Fruit fly (Drosophila melanogaster): ENCODE results near the gene MED20.

MED20 gene

dm6 chr2L:8081640-8082485 is 9.2 kb upstream of the MED20 start (continued):
- peak; percentile 90 for TF ChIP-seq CG17829 (tag; optimal IDR thresholded peaks at IDR 0.05)
- TF ChIP-seq nerfin-1 (tag; optimal IDR thresholded peaks at IDR 0.05): peak; percentile 58
- TF ChIP-seq ci (GFP tag; IDR thresholded peaks at IDR 0.05): peak; percentile 88
- TF ChIP-seq HmgD (GFP tag; optimal IDR thresholded peaks at IDR 0.05): no peak
- no peak for TF ChIP-seq pita (GFP tag; optimal IDR thresholded peaks at IDR 0.05)
- TF ChIP-seq CG12391 (tag; optimal IDR thresholded peaks at IDR 0.05): peak; percentile 91
- 0 out of 3 replicates have a peak, but pooled peaks have one; percentile 35 for TF ChIP-seq C15 (GFP tag; IDR thresholded peaks at IDR 0.05)
- TF ChIP-seq sisA (GFP tag; IDR thresholded peaks at IDR 0.05): peak; percentile 87
- TF ChIP-seq CG15696 (tag; optimal IDR thresholded peaks at IDR 0.05): peak; percentile 84
- no peak for TF ChIP-seq Neu2 (GFP tag; optimal IDR thresholded peaks at IDR 0.05; ENCODE audit: borderline replicate concordance)
- peak; percentile 85 for TF ChIP-seq Dbx (GFP tag; IDR thresholded peaks at IDR 0.05)
- TF ChIP-seq CG6813 (GFP tag; optimal IDR thresholded peaks at IDR 0.05): peak; percentile 68
- peak; percentile 78 for TF ChIP-seq Xbp1 (GFP tag; optimal IDR thresholded peaks at IDR 0.05)
- TF ChIP-seq Mrtf (GFP tag; IDR thresholded peaks at IDR 0.05): peak; percentile 76; the same call in 1 of the 3 replicates
- no peak for TF ChIP-seq CG17568 (GFP tag; optimal IDR thresholded peaks at IDR 0.05)
- TF ChIP-seq cato (GFP tag; optimal IDR thresholded peaks at IDR 0.05; ENCODE audit: borderline replicate concordance): peak; percentile 79
- no peak for TF ChIP-seq CG6272 (GFP tag; IDR thresholded peaks at IDR 0.05)
- peak; percentile 13 for TF ChIP-seq pho (GFP tag; optimal IDR thresholded peaks at IDR 0.05)
- peak; percentile 30 for TF ChIP-seq jing (GFP tag; optimal IDR thresholded peaks at IDR 0.05)
- peak; percentile 27 to 84 for TF ChIP-seq Hr51 (GFP tag; optimal IDR thresholded peaks at IDR 0.05)
- no peak for TF ChIP-seq Opbp (GFP tag; IDR thresholded peaks at IDR 0.05; ENCODE audit: partially characterized antibody)
- no peak for TF ChIP-seq CG7987 (GFP tag; optimal IDR thresholded peaks at IDR 0.05)
- peak; percentile 89 for TF ChIP-seq CG10209 (GFP tag; optimal IDR thresholded peaks at IDR 0.05)
- peak; percentile 84 for TF ChIP-seq sim (GFP tag; IDR thresholded peaks at IDR 0.05)
- TF ChIP-seq eyg (GFP tag; optimal IDR thresholded peaks at IDR 0.05): no peak
- TF ChIP-seq CTCF (GFP tag; optimal IDR thresholded peaks at IDR 0.05): peak; percentile 54
- TF ChIP-seq CG4707 (GFP tag; optimal IDR thresholded peaks at IDR 0.05): peak; percentile 30
- TF ChIP-seq insv (GFP tag; optimal IDR thresholded peaks at IDR 0.05): peak in 1 of 2 experiments; percentile 50
- no peak for TF ChIP-seq sc (optimal IDR thresholded peaks at IDR 0.05)
- TF ChIP-seq sc (GFP tag; optimal IDR thresholded peaks at IDR 0.05): peak; percentile 85
- no peak for TF ChIP-seq CG6175 (GFP tag; IDR thresholded peaks at IDR 0.05)
- TF ChIP-seq sens (GFP tag): peak; percentile 91
- TF ChIP-seq CG6765 (GFP tag; optimal IDR thresholded peaks at IDR 0.05): peak; percentile 6
- TF ChIP-seq Taf1 (GFP tag; IDR thresholded peaks at IDR 0.05): 0 out of 2 replicates have a peak, but pooled peaks have one; percentile 6
- TF ChIP-seq Dad (GFP tag; optimal IDR thresholded peaks at IDR 0.05): no peak
- peak; percentile 80; the same call in 1 of the 2 replicates for TF ChIP-seq CG5953 (GFP tag; IDR thresholded peaks at IDR 0.05)
- peak; percentile 53 for TF ChIP-seq Elba2 (GFP tag; optimal IDR thresholded peaks at IDR 0.05)
- peak; percentile 82 for TF ChIP-seq ap (GFP tag; IDR thresholded peaks at IDR 0.05)
- TF ChIP-seq ewg (GFP tag; optimal IDR thresholded peaks at IDR 0.05): peak; percentile 76
- no peak for TF ChIP-seq Lim3 (GFP tag; IDR thresholded peaks at IDR 0.05)
- peak; percentile 74 for TF ChIP-seq croc (GFP tag; conservative IDR thresholded peaks at IDR 0.05)
- peak; percentile 47 for TF ChIP-seq psq (GFP tag; optimal IDR thresholded peaks at IDR 0.05)
- TF ChIP-seq CG1233 (GFP tag; optimal IDR thresholded peaks at IDR 0.05): peak; percentile 50
- TF ChIP-seq hkb (optimal IDR thresholded peaks at IDR 0.05): no peak
- peak; percentile 93 for TF ChIP-seq hkb (GFP tag; IDR thresholded peaks at IDR 0.05)
- no peak for TF ChIP-seq Hmx (GFP tag; optimal IDR thresholded peaks at IDR 0.05)
- TF ChIP-seq gcm (GFP tag; optimal IDR thresholded peaks at IDR 0.05): peak; percentile 87
- no peak for TF ChIP-seq CG14965 (GFP tag; optimal IDR thresholded peaks at IDR 0.05; ENCODE audit: borderline replicate concordance)
- peak; percentile 56 for TF ChIP-seq CG10654 (GFP tag; optimal IDR thresholded peaks at IDR 0.05)
- peak in 1 of 2 experiments; percentile 79 for TF ChIP-seq dpn (GFP tag; optimal IDR thresholded peaks at IDR 0.05)

Data from whole organism, embryonic.